Fruit fly (Drosophila melanogaster) S2 (cell line): Measurements from ENCODE around the gene myd.
A peak's percentile ranks its signal among the peaks of the same experiment; 100 is the strongest.

ENCODE experiments used
- CG8478 ChIP-seq: fragments of >200 bp; optimal IDR thresholded peaks from 2 replicates; lab custom pipeline; 2018
- CTCF ChIP-seq, 2 experiments: fragments of >200 bp; optimal IDR thresholded peaks; 2 replicates each; lab custom pipeline; 2018

myd gene

DNA sequence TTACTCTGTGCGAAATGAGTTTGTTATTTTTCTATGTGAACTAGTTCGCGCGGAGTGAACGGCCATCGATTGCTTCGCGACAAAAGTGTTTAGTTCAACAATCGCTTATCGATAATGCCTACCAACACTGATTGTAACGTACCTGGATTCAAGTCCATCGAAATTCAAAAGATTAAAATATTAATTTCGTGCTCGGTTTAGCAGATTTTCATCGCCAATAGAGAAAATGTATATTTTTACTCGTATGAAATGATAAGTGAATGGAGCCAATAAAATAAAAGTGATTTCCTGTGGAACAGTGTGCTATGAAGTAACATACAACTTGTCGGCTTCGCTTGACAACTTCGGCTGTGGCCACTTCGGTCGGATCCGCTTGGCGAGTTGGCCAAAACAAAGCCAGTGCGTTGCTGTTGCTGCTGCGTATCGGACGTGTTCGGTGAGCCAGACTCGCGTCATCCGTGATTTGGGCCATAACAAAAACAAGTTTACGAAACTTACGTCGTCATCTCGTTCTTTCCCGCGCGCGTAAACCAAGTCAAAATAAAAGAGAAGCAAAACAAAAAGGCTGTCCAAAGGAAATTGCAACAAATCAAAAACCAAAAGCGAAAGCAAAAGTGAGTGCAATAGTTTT, at the start of gene myd, which contains the start of gene CG5555:
Gene myd (plus strand): TSS at position 397 of the 631 bp plus-strand sequence.
Gene CG5555 (minus strand): TSS at position 276 of the 631 bp plus-strand sequence.
- TF ChIP-seq CTCF (optimal IDR thresholded peaks at IDR 0.05; lab: Kevin White, UChicago) (peak in 1 of 2 experiments; percentile 12), CG8478 (lab: Kevin White, UChicago) (no peak)

DNA sequence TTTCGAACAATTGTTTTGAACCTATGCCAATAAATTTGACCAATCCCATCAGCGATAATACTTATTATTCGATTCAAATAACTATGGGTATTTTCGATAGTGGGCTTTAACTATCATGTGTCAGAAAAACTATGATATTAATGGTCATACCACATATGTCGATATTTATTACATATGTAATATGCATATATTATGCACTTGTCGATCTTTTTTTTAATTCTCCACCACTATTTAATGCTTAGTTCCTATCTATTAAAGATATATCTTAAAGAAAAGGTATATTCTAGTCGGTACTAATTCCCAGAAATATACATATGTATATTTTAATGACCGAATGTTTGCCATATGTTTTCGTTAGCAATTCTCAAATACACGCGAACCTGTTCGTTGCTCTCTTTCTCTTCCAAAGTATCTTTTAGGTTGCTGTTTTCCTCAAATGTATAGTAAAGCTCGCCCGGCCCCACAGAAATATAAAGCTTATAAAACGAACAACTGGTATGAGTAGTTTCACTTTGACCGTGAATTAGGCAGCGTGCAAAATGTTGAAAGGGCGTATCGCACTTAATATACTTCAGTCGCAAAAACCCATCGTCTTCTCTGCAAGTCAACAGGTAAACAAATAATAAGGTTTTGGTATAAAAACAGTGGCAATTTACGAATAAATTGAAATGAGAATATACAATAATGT, 48.2 kb upstream of the myd start, which contains the start of gene Cyp12a5:
Gene Cyp12a5 (plus strand): TSS at position 503 of the 688 bp plus-strand sequence.
- TF ChIP-seq CTCF (optimal IDR thresholded peaks at IDR 0.05; lab: Kevin White, UChicago) = no peak
- TF ChIP-seq CG8478 (lab: Kevin White, UChicago) = no peak

DNA sequence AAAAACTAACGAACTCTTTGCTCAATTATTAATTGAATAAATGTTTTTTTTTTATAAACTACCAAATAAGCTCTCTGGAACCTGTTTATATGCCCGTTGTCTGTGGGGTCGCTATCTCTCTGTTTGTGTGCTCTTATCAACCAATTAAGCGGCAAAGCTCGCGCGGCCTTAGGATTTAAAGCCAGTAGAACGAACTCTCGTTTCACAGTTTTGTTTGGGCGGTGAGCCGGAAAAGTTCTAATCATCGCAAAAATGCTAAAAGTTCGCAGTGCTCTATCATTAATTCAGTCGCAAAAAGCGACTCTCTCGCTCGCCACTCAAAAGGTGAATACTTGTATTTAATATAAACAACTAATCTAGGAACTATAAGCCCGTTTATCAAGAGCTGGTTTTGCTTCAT, 45.5 kb upstream of the myd start, which contains the start of gene Cyp12a4:
Gene Cyp12a4 (plus strand): TSS at position 202 of the 400 bp plus-strand sequence.
- TF ChIP-seq CG8478 (lab: Kevin White, UChicago) (no peak), CTCF (optimal IDR thresholded peaks at IDR 0.05; lab: Kevin White, UChicago) (no peak)

DNA sequence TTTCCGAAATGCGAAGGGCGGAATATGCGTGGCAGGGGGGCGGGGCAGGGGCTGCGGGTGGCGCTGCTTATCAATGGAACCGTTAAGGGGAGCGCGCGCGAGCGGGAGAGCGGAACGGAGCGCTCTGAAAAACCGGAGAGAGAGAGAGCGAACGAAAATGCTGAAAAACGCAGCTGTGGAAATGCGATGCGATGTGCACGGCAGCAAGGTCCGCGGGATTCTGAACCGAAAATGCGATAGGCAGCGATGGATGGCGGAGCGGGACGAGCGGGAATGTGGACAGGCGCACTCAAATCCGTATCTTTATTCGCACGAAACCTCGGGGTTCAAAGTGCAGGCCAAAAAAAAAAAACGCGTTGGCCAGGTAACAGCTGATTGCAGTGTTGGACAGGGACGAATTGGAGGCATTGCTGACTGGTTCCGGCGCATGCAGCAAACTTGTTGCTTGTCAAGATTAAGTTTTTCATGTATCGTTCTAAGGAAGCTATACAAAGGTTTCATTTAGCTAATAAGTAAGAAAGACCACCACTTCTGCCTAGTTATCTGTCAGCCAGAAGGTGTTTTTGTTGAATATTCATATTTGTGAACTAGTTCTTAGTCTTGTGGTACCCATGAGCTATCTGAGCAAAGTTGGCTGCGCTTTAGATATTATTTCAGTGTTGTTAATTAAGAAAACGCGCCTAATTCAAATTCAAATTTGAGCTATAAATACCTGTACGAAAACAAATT, 32.8 kb upstream of the myd start, which contains the start of gene Ppcs:
Gene Ppcs (minus strand): TSS at position 400 of the 729 bp plus-strand sequence.
- TF ChIP-seq CTCF (optimal IDR thresholded peaks at IDR 0.05; lab: Kevin White, UChicago) = no peak
- no peak for TF ChIP-seq CG8478 (lab: Kevin White, UChicago)

DNA sequence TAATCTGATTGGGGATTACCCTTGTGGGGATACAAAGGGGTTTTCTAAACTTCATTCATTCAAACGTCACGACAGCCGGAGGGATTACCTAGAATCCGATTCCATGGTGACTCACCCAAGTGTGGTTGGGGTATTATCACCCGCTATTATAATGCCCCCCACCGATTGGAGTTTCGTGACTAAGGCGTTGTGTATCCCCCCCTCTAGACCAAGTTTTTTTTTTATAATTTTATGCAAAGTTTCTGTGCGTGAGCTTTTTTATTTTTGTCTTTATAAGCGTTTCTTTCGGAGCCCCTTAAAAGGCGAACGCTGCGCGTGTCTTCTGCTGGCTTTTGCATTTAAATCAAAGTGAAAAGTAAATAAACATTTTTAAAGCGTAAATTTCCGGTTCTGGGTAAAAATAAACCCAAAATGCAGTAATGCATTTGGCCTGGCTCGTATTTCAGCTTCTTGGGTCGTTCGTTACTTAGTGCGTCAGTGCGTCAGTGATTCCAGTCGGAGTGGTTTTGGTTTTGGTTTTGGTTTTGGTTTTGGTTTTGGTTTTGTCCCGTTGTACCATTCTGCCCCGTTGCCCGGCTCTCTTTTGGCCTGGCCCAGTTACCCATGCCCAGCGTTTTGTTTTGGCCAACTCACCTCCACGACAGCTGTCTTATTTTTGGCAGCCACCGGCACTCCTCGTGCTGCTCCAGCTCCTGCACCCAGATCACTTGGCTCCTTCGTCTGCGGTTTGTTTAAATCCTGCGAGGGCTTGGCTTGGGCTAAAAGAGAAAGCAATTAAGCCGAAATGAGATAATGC, 29.4 kb upstream of the myd start:
- TF ChIP-seq CTCF (optimal IDR thresholded peaks at IDR 0.05; lab: Kevin White, UChicago) = no peak
- no peak for TF ChIP-seq CG8478 (lab: Kevin White, UChicago)

DNA sequence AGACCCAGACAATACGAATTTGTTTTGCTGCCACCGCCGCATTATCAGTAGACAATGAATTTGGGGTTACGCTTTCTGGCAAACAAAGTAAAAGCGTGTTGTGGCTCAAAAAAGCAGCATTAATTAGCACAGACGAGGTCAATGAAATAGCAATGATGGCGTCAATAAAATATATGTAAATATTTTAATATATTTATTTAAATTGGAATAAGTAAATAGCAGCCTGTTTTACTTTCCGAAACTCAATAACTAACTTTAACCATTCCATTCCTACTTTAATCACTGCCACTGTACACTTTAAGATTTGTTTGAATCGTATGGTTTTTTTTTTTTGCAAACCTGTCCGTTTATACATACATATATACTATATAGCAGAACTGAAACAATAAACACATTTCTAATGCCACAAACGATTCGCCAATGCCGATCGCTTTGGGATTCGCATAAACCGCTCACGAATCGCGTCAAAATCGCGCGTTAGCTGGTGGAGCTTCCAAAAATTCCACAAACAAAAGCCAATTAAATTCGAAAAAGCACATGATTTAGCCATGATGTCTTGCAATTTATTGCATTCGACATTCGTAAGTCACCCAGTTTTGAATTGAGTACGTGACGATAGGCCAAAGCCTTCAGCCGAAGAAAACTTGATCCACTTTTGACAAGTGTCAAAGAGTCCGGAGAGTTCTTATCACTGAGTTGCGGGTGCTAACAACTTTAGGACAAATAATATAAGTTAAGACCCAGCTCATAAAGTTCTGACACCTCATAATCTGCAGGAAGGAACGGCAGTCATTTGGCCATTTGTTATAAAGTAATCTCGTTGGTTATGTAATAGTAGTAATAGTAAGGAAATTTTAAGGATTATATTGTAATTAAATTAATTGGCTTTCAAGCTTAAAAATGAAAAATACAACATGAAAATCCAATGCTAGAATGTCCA, 28.3 kb upstream of the myd start:
- TF ChIP-seq CTCF (optimal IDR thresholded peaks at IDR 0.05; lab: Kevin White, UChicago) = no peak
- TF ChIP-seq CG8478 (lab: Kevin White, UChicago) = no peak

DNA sequence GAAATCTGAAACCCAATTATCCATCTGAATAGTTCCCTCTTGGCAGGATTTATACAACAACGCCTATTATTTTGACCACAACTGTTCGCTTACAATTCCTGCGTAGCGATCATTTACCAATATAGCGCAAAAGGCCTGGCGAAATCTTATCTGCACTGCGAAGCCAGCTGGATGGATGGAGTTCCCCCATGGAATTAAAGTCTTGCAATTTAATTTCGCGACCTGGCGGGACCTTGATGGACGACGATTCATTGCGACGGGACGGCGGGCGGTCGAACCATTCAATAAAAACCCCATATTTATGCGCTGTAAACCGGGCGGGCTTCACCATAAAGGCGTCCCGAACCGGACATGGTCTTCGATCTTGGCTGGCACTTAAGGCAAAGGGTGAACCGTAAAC, 27.6 kb upstream of the myd start:
- TF ChIP-seq CG8478 (lab: Kevin White, UChicago) (no peak), CTCF (optimal IDR thresholded peaks at IDR 0.05; lab: Kevin White, UChicago) (no peak)

DNA sequence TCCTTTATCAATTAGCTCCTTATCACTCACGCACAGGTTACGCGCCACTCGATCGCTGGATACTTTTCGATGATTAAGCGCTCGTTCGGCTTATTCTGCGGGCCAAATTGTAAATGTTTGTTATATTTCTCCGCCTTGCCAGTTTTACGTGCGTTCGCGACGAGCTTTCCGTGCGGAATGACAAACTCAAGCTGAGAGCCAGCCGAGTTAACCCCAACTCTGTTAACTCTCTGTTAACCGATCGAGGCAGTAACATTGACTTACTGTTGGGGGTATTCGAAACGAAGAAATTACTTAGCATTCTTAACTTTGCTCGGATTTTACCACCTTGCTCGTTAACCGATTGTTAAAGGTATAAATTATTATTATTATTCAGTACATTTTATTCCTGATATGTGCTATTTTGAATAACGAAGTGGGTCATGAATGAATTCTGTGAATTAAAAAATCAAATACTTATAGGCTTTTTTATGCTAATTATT, 26.9 kb upstream of the myd start, which contains the start of gene CG5835:
Gene CG5835 (minus strand): TSS at position 185 of the 482 bp plus-strand sequence.
- TF ChIP-seq CG8478 (lab: Kevin White, UChicago) = no peak
- no peak for TF ChIP-seq CTCF (optimal IDR thresholded peaks at IDR 0.05; lab: Kevin White, UChicago)

DNA sequence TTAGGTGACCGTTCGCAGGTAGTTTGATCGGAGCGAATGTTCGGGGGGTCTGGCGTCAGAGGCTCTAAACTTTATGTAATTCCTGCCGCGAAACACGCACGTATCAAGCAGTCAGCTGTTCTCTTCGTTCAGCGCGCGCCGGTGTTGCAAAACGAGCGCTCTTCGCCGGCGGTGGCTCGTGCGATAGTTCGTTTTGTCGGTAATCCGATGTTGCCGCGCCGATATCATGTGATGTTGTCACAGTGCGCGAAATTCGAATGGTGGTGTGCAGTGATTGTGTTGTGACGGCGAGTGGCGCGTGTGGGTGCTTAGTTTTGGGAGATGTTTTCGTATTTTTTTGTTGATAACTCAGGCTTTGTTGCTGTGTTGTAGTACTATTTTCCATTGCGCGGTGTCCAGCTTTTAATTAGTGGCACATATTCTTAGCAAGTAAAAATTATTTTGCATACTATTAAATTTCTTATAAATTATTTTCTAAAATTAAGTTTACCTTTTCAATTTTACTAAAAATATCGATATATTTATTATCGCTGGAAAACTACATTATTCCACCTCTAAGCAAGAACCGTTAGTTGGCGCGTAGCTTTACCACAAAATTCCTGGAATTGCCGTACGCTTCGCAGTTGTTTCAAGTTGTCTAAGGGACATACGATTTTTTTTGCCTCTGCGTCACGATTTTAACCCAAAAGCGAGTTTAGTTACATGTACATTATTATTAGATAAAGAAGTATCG, 23.6 kb upstream of the myd start, which contains the start of gene nanos:
Gene nanos (plus strand): TSS at position 569 of the 733 bp plus-strand sequence.
- TF ChIP-seq CG8478 (lab: Kevin White, UChicago) (no peak), CTCF (optimal IDR thresholded peaks at IDR 0.05; lab: Kevin White, UChicago) (peak in 1 of 2 experiments; percentile 4)

DNA sequence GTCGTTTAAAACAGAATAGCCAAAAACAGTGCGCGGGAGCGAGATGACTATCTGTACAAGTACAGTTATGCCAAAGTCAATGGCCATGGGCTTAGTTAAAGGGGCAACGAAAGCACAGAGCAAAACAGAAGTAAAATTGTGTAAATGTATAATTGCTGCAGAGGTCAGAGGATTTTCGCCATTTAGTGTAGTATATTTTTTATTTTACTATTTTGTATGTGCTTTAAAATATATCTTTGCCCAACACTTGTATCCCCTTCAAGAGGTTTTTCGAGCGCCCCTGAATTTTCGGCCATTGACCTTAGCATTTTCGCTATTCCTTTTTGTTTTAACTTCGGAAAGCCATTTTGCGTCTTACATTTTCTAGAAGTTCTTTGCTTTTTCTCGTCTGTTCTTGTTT, 22.5 kb upstream of the myd start:
- TF ChIP-seq CTCF (optimal IDR thresholded peaks at IDR 0.05; lab: Kevin White, UChicago) (no peak), CG8478 (lab: Kevin White, UChicago) (no peak)

DNA sequence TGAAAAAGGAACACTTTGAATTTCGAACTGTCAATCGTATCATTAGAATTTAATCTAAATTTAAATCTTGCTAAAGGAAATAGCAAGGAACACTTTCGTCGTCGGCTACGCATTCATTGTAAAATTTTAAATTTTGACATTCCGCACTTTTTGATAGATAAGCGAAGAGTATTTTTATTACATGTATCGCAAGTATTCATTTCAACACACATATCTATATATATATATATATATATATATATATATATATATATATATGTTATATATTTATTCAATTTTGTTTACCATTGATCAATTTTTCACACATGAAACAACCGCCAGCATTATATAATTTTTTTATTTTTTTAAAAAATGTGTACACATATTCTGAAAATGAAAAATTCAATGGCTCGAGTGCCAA, 20.7 kb upstream of the myd start, which contains the start of gene CG11779:
Gene CG11779 (minus strand): TSS at position 101 of the 400 bp plus-strand sequence.
- TF ChIP-seq CTCF (optimal IDR thresholded peaks at IDR 0.05; lab: Kevin White, UChicago) (no peak), CG8478 (lab: Kevin White, UChicago) (no peak)

DNA sequence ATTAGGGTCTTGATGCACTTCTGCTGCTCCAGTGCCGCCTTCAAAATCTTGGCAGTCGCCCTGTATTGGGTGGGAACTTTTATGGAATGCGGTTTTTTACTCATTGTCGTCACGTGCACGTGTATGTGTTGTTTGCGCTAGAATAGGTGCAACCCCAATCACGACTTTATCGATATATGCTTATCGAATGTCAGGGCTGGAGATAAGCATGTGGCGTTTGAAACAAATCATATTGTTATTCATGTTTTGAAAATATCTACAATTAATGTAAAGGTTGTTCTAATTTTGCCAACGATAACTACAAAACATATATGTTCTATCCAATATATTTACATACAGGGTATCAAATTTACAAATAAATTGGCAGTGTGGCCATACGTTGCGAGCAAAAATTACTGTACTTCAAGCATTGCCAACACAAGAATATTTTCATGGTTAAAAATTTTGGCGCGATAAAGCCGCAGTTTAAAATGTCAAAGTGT, 18.3 kb upstream of the myd start, which contains the start of the genes CG42359 and Nsun5:
Gene CG42359 (minus strand): TSS at position 166 of the 482 bp plus-strand sequence.
Gene Nsun5 (minus strand): TSS at position 166 of the 482 bp plus-strand sequence.
- TF ChIP-seq CG8478 (lab: Kevin White, UChicago) = no peak
- TF ChIP-seq CTCF (optimal IDR thresholded peaks at IDR 0.05; lab: Kevin White, UChicago) = peak in 1 of 2 experiments; percentile 14
